Fruit fly (Drosophila melanogaster): ENCODE data around the gene CG13116.

Gene CG13116

dm6 chr2L:9698092-9698922 lies 31.4 kb upstream of the CG13116 start (continued):
- no peak for TF ChIP-seq CG6254 (GFP tag; optimal IDR thresholded peaks at IDR 0.05)
- no peak for TF ChIP-seq Lim3 (GFP tag; IDR thresholded peaks at IDR 0.05)
- TF ChIP-seq CG3281 (GFP tag; optimal IDR thresholded peaks at IDR 0.05): peak; percentile 41
- no peak for TF ChIP-seq danr (GFP tag; IDR thresholded peaks at IDR 0.05)
- no peak for TF ChIP-seq Xrp1 (GFP tag; IDR thresholded peaks at IDR 0.05)
- TF ChIP-seq Hmx (GFP tag; optimal IDR thresholded peaks at IDR 0.05): no peak
- TF ChIP-seq sens (GFP tag): peak; percentile 67
- peak; percentile 74 for TF ChIP-seq sd (tag; optimal IDR thresholded peaks at IDR 0.05)

- TF ChIP-seq nmo (GFP tag; optimal IDR thresholded peaks at IDR 0.05): peak; percentile 52
- TF ChIP-seq ham (GFP tag; IDR thresholded peaks at IDR 0.05): no peak
- TF ChIP-seq Dref (GFP tag; IDR thresholded peaks at IDR 0.05): peak; percentile 91
- TF ChIP-seq CG12769 (tag; optimal IDR thresholded peaks at IDR 0.05): no peak
- peak; percentile 90 for TF ChIP-seq Med (GFP tag)
- TF ChIP-seq dati (GFP tag; IDR thresholded peaks at IDR 0.05): no peak
- TF ChIP-seq prd (optimal IDR thresholded peaks at IDR 0.05): no peak
- peak; percentile 62 for TF ChIP-seq prd (GFP tag; IDR thresholded peaks at IDR 0.05)
- TF ChIP-seq Rx (GFP tag; IDR thresholded peaks at IDR 0.05): peak; percentile 17; the same call in 1 of the 2 replicates
- TF ChIP-seq CG2875 (GFP tag; optimal IDR thresholded peaks at IDR 0.05): no peak
- peak; percentile 25 for TF ChIP-seq nom (GFP tag; optimal IDR thresholded peaks at IDR 0.05)
- TF ChIP-seq HLH4C (GFP tag; IDR thresholded peaks at IDR 0.05; ENCODE audit: partially characterized antibody): no peak
- TF ChIP-seq her (GFP tag; optimal IDR thresholded peaks at IDR 0.05): peak; percentile 100
- TF ChIP-seq otp (GFP tag; IDR thresholded peaks at IDR 0.05): no peak
- peak; percentile 60 for TF ChIP-seq CG15514 (GFP tag; optimal IDR thresholded peaks at IDR 0.05)
- TF ChIP-seq Fer1 (GFP tag; optimal IDR thresholded peaks at IDR 0.05): peak; percentile 59
- TF ChIP-seq phol (tag; optimal IDR thresholded peaks at IDR 0.05): peak; percentile 52
- 0 out of 2 replicates have a peak, but pooled peaks have one; percentile 17 for TF ChIP-seq Atf6 (GFP tag; IDR thresholded peaks at IDR 0.05)
- TF ChIP-seq Hmx (GFP tag; optimal IDR thresholded peaks at IDR 0.05): no peak
- peak; percentile 83 for TF ChIP-seq CG34422 (GFP tag; IDR thresholded peaks at IDR 0.05)
- TF ChIP-seq Dp (GFP tag; optimal IDR thresholded peaks at IDR 0.05): peak; percentile 55
- no peak for TF ChIP-seq fd102C (GFP tag; optimal IDR thresholded peaks at IDR 0.05)
- TF ChIP-seq abd-A (tag; optimal IDR thresholded peaks at IDR 0.05): peak; percentile 74
- TF ChIP-seq CG11093 (GFP tag; IDR thresholded peaks at IDR 0.05): no peak
- TF ChIP-seq nerfin-1 (tag; optimal IDR thresholded peaks at IDR 0.05): peak; percentile 24
- peak; percentile 76 for TF ChIP-seq CG12659 (GFP tag; optimal IDR thresholded peaks at IDR 0.05)
- peak; percentile 1 for TF ChIP-seq B-H2 (GFP tag; optimal IDR thresholded peaks at IDR 0.05)
- peak; percentile 72 for TF ChIP-seq Opbp (GFP tag; IDR thresholded peaks at IDR 0.05; ENCODE audit: partially characterized antibody)
- TF ChIP-seq ewg (GFP tag; optimal IDR thresholded peaks at IDR 0.05): peak; percentile 77
- TF ChIP-seq Deaf1 (tag; optimal IDR thresholded peaks at IDR 0.05): peak; percentile 59
- TF ChIP-seq CG13775 (GFP tag; optimal IDR thresholded peaks at IDR 0.05): peak; percentile 16
- TF ChIP-seq Meics (GFP tag; optimal IDR thresholded peaks at IDR 0.05): no peak
- TF ChIP-seq MTF-1 (GFP tag; optimal IDR thresholded peaks at IDR 0.05; ENCODE audit: borderline replicate concordance): peak; percentile 40
- peak; percentile 6 for TF ChIP-seq CG2678 (tag; optimal IDR thresholded peaks at IDR 0.05)
- TF ChIP-seq H2.0 (GFP tag; IDR thresholded peaks at IDR 0.05): peak; percentile 27; the same call in 1 of the 2 replicates
- TF ChIP-seq sim (GFP tag; IDR thresholded peaks at IDR 0.05): no peak
- peak; percentile 65 for TF ChIP-seq Lhr (GFP tag; optimal IDR thresholded peaks at IDR 0.05)
- TF ChIP-seq sisA (GFP tag; IDR thresholded peaks at IDR 0.05): 0 out of 2 replicates have a peak, but pooled peaks have one; percentile 21
- TF ChIP-seq CG10654 (GFP tag; optimal IDR thresholded peaks at IDR 0.05): no peak
Observed at dm6 chr2L:9698923-9699493, 30.7 kb upstream of the CG13116 start, which contains the start of gene Pka-C1. Gene Pka-C1, minus strand, starts transcription at chr2L:9699297.
